Fruit fly (Drosophila melanogaster) whole organism, embryonic: Measurements from ENCODE around the gene Elo68alpha.

Experiments used
- CG11398 ChIP-seq: fragments of 200-800 bp; sonication (Bioruptor generic); optimal IDR thresholded peaks from 2 replicates; lab custom pipeline; 2016; ENCODE audit warnings: missing biosample characterization, missing genetic modification characterization
- CG12236 ChIP-seq: fragments of 200-800 bp; sonication (Bioruptor generic); optimal IDR thresholded peaks from 2 replicates; lab custom pipeline; 2016; ENCODE audit warnings: missing biosample characterization, missing genetic modification characterization
- CG15514 ChIP-seq: fragments of 200-800 bp; sonication (Bioruptor generic); optimal IDR thresholded peaks from 3 replicates; lab custom pipeline; 2017; ENCODE audit warnings: missing biosample characterization, missing genetic modification characterization, mild to moderate bottlenecking, moderate library complexity, missing genetic modification reagents
- CG16813 ChIP-seq: fragments of 200-800 bp; sonication (Bioruptor generic); IDR thresholded peaks from 3 replicates; pipeline ENCODE4 v1.3.6; 2022; ENCODE audit warnings: missing biosample characterization, missing genetic modification characterization; ENCODE audit not compliant: partially characterized antibody
- CG17361 ChIP-seq: fragments of 200-800 bp; sonication (Bioruptor generic); IDR thresholded peaks from 3 replicates; pipeline ENCODE4 v1.3.6; 2022; ENCODE audit warnings: missing biosample characterization, missing genetic modification characterization
- CG18262 ChIP-seq: fragments of 200-800 bp; optimal IDR thresholded peaks from 3 replicates; lab custom pipeline; 2019; ENCODE audit warnings: missing biosample characterization, mild to moderate bottlenecking, missing genetic modification characterization, moderate library complexity
- CG2120 ChIP-seq: fragments of 200-800 bp; sonication (Bioruptor generic); optimal IDR thresholded peaks from 3 replicates; lab custom pipeline; 2016; ENCODE audit warnings: missing biosample characterization, missing genetic modification characterization
- CG2712 ChIP-seq: fragments of 200-800 bp; optimal IDR thresholded peaks from 3 replicates; lab custom pipeline; 2019; ENCODE audit warnings: missing biosample characterization, mild to moderate bottlenecking, missing genetic modification characterization, moderate library complexity
- CG30020 ChIP-seq: fragments of 200-800 bp; optimal IDR thresholded peaks from 2 replicates; lab custom pipeline; 2019; ENCODE audit warnings: missing biosample characterization, mild to moderate bottlenecking, missing genetic modification characterization, moderate library complexity
- CG3281 ChIP-seq: fragments of 200-800 bp; sonication (Bioruptor generic); optimal IDR thresholded peaks from 3 replicates; lab custom pipeline; 2017; ENCODE audit warnings: missing biosample characterization, mild to moderate bottlenecking, missing genetic modification characterization
- CG34224 ChIP-seq: fragments of 200-800 bp; sonication (Bioruptor generic); IDR thresholded peaks from 3 replicates; pipeline ENCODE4 v1.3.6; 2022; ENCODE audit warnings: missing biosample characterization, missing genetic modification characterization; ENCODE audit not compliant: partially characterized antibody
- CG3838 ChIP-seq: fragments of 200-800 bp; sonication (Bioruptor generic); optimal IDR thresholded peaks from 3 replicates; lab custom pipeline; 2016; ENCODE audit warnings: missing biosample characterization, missing genetic modification characterization
- CG5953 ChIP-seq: fragments of 200-800 bp; sonication (Bioruptor generic); IDR thresholded peaks from 2 replicates; pipeline ENCODE4 v1.3.6; 2022; ENCODE audit warnings: missing biosample characterization, missing genetic modification characterization
- CG7372 ChIP-seq: fragments of 200-800 bp; sonication (Bioruptor generic); IDR thresholded peaks from 2 replicates; pipeline ENCODE4 v1.3.6; 2022; ENCODE audit warnings: missing biosample characterization, missing genetic modification characterization
- CHES-1-like ChIP-seq: fragments of 200-800 bp; sonication (Bioruptor generic); optimal IDR thresholded peaks from 2 replicates; lab custom pipeline; 2016; ENCODE audit warnings: missing biosample characterization, missing genetic modification characterization
- D19B ChIP-seq: fragments of 200-800 bp; sonication (Bioruptor generic); optimal IDR thresholded peaks from 2 replicates; lab custom pipeline; 2017; ENCODE audit warnings: missing biosample characterization, mild to moderate bottlenecking, missing genetic modification characterization
- Dfd ChIP-seq, 2 experiments: fragments of >200 bp; optimal IDR thresholded peaks; 2 replicates each; lab custom pipeline; 2017; ENCODE audit warnings: missing biosample characterization in 2 of 2, missing genetic modification characterization in 2 of 2
- Dll ChIP-seq: fragments of 200-800 bp; sonication (Bioruptor generic); IDR thresholded peaks from 4 replicates; pipeline ENCODE4 v1.3.6; 2022; ENCODE audit warnings: missing biosample characterization, missing genetic modification characterization; ENCODE audit not compliant: partially characterized antibody
- Hr3 ChIP-seq: fragments of 200-800 bp; sonication (Bioruptor generic); optimal IDR thresholded peaks from 3 replicates; lab custom pipeline; 2016; ENCODE audit warnings: missing biosample characterization, missing genetic modification characterization
- Jarid2 ChIP-seq: fragments of 200-800 bp; sonication (Bioruptor generic); optimal IDR thresholded peaks from 3 replicates; lab custom pipeline; 2017; ENCODE audit warnings: mild to moderate bottlenecking, missing biosample characterization, missing genetic modification reagents, missing genetic modification characterization
- Lpt ChIP-seq: fragments of >200 bp; optimal IDR thresholded peaks from 2 replicates; lab custom pipeline; 2018; ENCODE audit warnings: missing biosample characterization, missing genetic modification characterization
- Opbp ChIP-seq: fragments of 200-800 bp; sonication (Bioruptor generic); IDR thresholded peaks from 3 replicates; pipeline ENCODE4 v1.3.6; 2022; ENCODE audit warnings: missing biosample characterization, missing genetic modification characterization; ENCODE audit not compliant: partially characterized antibody
- Sry-δ ChIP-seq: fragments of 200-800 bp; sonication (Bioruptor generic); optimal IDR thresholded peaks from 2 replicates; lab custom pipeline; 2016; ENCODE audit warnings: missing biosample characterization, missing genetic modification characterization
- Tbp ChIP-seq: fragments of >200 bp; optimal IDR thresholded peaks from 2 replicates; lab custom pipeline; 2018; ENCODE audit warnings: missing biosample characterization, missing genetic modification characterization
- al ChIP-seq: fragments of 200-800 bp; sonication (Bioruptor generic); IDR thresholded peaks from 2 replicates; pipeline ENCODE4 v1.3.6; 2022; ENCODE audit warnings: missing biosample characterization, missing genetic modification characterization
- cas ChIP-seq: fragments of 200-800 bp; sonication (Bioruptor generic); IDR thresholded peaks from 2 replicates; pipeline ENCODE4 v1.3.6; 2022; ENCODE audit warnings: missing biosample characterization, missing genetic modification characterization
- chif ChIP-seq, 2 experiments: fragments of 200-800 bp; sonication (Bioruptor generic); optimal IDR thresholded peaks; 3 replicates each; lab custom pipeline; 2016; ENCODE audit warnings: missing biosample characterization in 2 of 2, missing genetic modification characterization in 2 of 2
- corto ChIP-seq: fragments of 200-800 bp; sonication (Bioruptor generic); optimal IDR thresholded peaks from 2 replicates; lab custom pipeline; 2016; ENCODE audit warnings: missing biosample characterization, mild to moderate bottlenecking, missing genetic modification characterization, moderate library complexity
- crc ChIP-seq: fragments of 200-800 bp; sonication (Bioruptor generic); optimal IDR thresholded peaks from 2 replicates; lab custom pipeline; 2016; ENCODE audit warnings: missing biosample characterization, missing genetic modification characterization
- dati ChIP-seq: fragments of 200-800 bp; sonication (Bioruptor generic); IDR thresholded peaks from 2 replicates; pipeline ENCODE4 v1.3.6; 2022; ENCODE audit warnings: missing biosample characterization, missing genetic modification characterization
- disco-r ChIP-seq: fragments of 200-800 bp; sonication (Bioruptor generic); optimal IDR thresholded peaks from 2 replicates; lab custom pipeline; 2016; ENCODE audit warnings: missing biosample characterization, missing genetic modification characterization
- dm ChIP-seq: fragments of 200-800 bp; sonication (Bioruptor generic); optimal IDR thresholded peaks from 3 replicates; lab custom pipeline; 2016; ENCODE audit warnings: missing biosample characterization, missing genetic modification characterization
- dpn ChIP-seq, 2 experiments: fragments of 200-800 bp; sonication (Bioruptor generic); optimal IDR thresholded peaks; 3 replicates each; lab custom pipeline; 2016; ENCODE audit warnings: missing biosample characterization in 2 of 2, missing genetic modification characterization in 2 of 2
- dysf ChIP-seq: fragments of 200-800 bp; sonication (Bioruptor generic); IDR thresholded peaks from 3 replicates; pipeline ENCODE4 v1.3.6; 2022; ENCODE audit warnings: missing biosample characterization, missing genetic modification characterization
- gce ChIP-seq: fragments of 200-800 bp; sonication (Bioruptor generic); IDR thresholded peaks from 3 replicates; pipeline ENCODE4 v1.3.6; 2022; ENCODE audit warnings: missing biosample characterization, missing genetic modification characterization
- gcm ChIP-seq: fragments of 200-800 bp; sonication (Bioruptor generic); optimal IDR thresholded peaks from 2 replicates; lab custom pipeline; 2019; ENCODE audit warnings: missing biosample characterization, mild to moderate bottlenecking, missing genetic modification characterization, moderate library complexity
- hb ChIP-seq: fragments of 200-800 bp; sonication (Bioruptor generic); IDR thresholded peaks from 3 replicates; pipeline ENCODE4 v1.3.6; 2022; ENCODE audit warnings: missing biosample characterization, missing genetic modification characterization; ENCODE audit not compliant: partially characterized antibody
- ind ChIP-seq: fragments of 200-800 bp; sonication (Bioruptor generic); optimal IDR thresholded peaks from 3 replicates; lab custom pipeline; 2016; ENCODE audit warnings: missing biosample characterization, missing genetic modification characterization
- lola ChIP-seq, 3 experiments: fragments of >200 bp in 2 of 3; fragments of 200-800 bp in 1 of 3; sonication (Bioruptor generic) in 1 of 3; optimal IDR thresholded peaks; 2 replicates each; lab custom pipeline; 2017 to 2019; ENCODE audit warnings: missing biosample characterization in 3 of 3, missing genetic modification characterization in 3 of 3, mild to moderate bottlenecking in 1 of 3, moderate library complexity in 1 of 3
- maf-S ChIP-seq: fragments of 200-800 bp; sonication (Bioruptor generic); optimal IDR thresholded peaks from 2 replicates; lab custom pipeline; 2016; ENCODE audit warnings: missing biosample characterization, missing genetic modification characterization
- peb ChIP-seq: fragments of 200-800 bp; sonication (Bioruptor generic); IDR thresholded peaks from 2 replicates; pipeline ENCODE4 v1.3.6; 2022; ENCODE audit warnings: missing biosample characterization, missing genetic modification characterization
- salm ChIP-seq: fragments of 200-800 bp; sonication (Bioruptor generic); optimal IDR thresholded peaks from 2 replicates; lab custom pipeline; 2018; ENCODE audit warnings: missing biosample characterization, mild to moderate bottlenecking, missing genetic modification characterization
- sc ChIP-seq, 3 experiments: fragments of >200 bp in 2 of 3; fragments of 200-800 bp in 1 of 3; sonication (Bioruptor generic) in 1 of 3; optimal IDR thresholded peaks; 2 replicates in 2 of 3; 3 replicates in 1 of 3; lab custom pipeline; 2017; ENCODE audit warnings: mild to moderate bottlenecking in 1 of 3, missing biosample characterization in 1 of 3, missing genetic modification characterization in 1 of 3, missing genetic modification reagents in 1 of 3
- seq ChIP-seq: fragments of 200-800 bp; sonication (Bioruptor generic); IDR thresholded peaks from 2 replicates; pipeline ENCODE4 v1.3.6; 2022; ENCODE audit warnings: missing biosample characterization, missing genetic modification characterization
- ttk ChIP-seq: fragments of 200-800 bp; sonication (Bioruptor generic); IDR thresholded peaks from 2 replicates; pipeline ENCODE4 v2.1.2; 2022; ENCODE audit warnings: missing biosample characterization, missing genetic modification characterization
- tup ChIP-seq: fragments of 200-800 bp; sonication (Bioruptor generic); optimal IDR thresholded peaks from 2 replicates; lab custom pipeline; 2016; ENCODE audit warnings: missing biosample characterization, mild to moderate bottlenecking, missing genetic modification characterization, moderate library complexity
- vvl ChIP-seq: fragments of 200-800 bp; sonication (Bioruptor generic); IDR thresholded peaks from 2 replicates; pipeline ENCODE4 v1.3.6; 2022; ENCODE audit warnings: missing biosample characterization, missing genetic modification characterization
- wdn ChIP-seq: fragments of 200-800 bp; sonication (Bioruptor generic); IDR thresholded peaks from 2 replicates; pipeline ENCODE4 v1.3.6; 2022; ENCODE audit warnings: missing biosample characterization, missing genetic modification characterization
- zfh2 ChIP-seq: fragments of 200-800 bp; sonication (Bioruptor generic); optimal IDR thresholded peaks from 2 replicates; lab custom pipeline; 2016; ENCODE audit warnings: missing biosample characterization, missing genetic modification characterization

Gene Elo68alpha

DNA sequence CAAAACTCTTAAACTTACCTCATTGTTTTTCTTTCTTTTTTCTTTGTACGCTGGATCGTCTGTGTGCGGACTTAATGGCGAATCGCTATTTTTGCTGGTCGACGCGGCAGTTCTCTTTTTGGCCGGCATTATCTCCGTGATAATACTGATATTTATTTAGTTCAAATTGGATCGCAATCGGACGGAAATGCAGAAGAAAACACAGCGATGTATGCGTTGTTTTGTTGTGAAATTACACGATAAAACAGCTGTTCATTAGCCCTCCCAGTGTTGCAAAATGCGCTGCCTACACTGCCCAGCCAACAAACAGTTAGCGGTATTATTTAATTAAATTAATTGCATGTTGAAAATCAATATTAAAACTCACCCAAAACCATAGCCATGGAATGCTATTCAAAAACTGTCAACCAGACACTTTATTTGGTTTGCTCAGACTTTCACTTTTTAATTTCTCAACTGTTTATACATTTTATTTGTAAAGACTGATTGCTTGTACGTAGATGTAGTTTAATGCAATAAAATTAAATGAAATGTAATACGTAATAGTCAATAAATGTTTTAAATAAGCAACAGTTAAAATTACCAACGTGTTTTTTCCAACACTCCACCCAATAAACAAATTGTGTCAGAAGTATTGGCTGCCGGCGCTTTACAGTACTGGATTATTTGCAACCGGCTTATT is 4.7 kb downstream of the Elo68alpha start, which contains the start of the genes Irbp18 and APP-BP1 (continued):
- TF ChIP-seq CG3281 (GFP tag; lab: Kevin White, UChicago) (peak; percentile 95), CG18262 (tag; lab: Kevin White, UChicago) (peak; percentile 93), corto (GFP tag; lab: Kevin White, UChicago) (peak; percentile 76), dati (GFP tag; lab: Robert Waterston, UW) (no peak), Opbp (no peak), Tbp (no peak), wdn (GFP tag; lab: Robert Waterston, UW) (peak; percentile 87), CG34224 (GFP tag; lab: Robert Waterston, UW) (no peak), CG2120 (GFP tag; lab: Kevin White, UChicago) (peak; percentile 97), maf-S (GFP tag; lab: Kevin White, UChicago) (peak; percentile 94), CG7372 (GFP tag; lab: Robert Waterston, UW) (peak; percentile 84), al (peak; percentile 89), Sry-δ (GFP tag; lab: Kevin White, UChicago) (peak; percentile 60), CG3838 (GFP tag; lab: Kevin White, UChicago) (peak; percentile 84), lola (GFP tag; optimal IDR thresholded peaks at IDR 0.05; lab: Kevin White, UChicago) (peak in 1 of 3 experiments; percentile 92), Dll (GFP tag; lab: Robert Waterston, UW) (no peak), peb (peak; percentile 83), seq (GFP tag; lab: Robert Waterston, UW) (peak; percentile 87), disco-r (GFP tag; lab: Kevin White, UChicago) (peak; percentile 93), CG15514 (GFP tag; lab: Kevin White, UChicago) (peak; percentile 90), zfh2 (peak; percentile 96), D19B (peak; percentile 86), dm (GFP tag; lab: Kevin White, UChicago) (peak; percentile 86), CG2712 (tag; lab: Kevin White, UChicago) (peak; percentile 93), tup (GFP tag; lab: Kevin White, UChicago) (peak; percentile 92), dysf (GFP tag; lab: Robert Waterston, UW) (peak; percentile 88), CG11398 (peak; percentile 83), CG17361 (GFP tag; lab: Robert Waterston, UW) (peak; percentile 97), dpn (GFP tag; optimal IDR thresholded peaks at IDR 0.05; lab: Kevin White, UChicago) (peak; percentile 93 to 95), gcm (GFP tag; lab: Kevin White, UChicago) (peak; percentile 89), Hr3 (GFP tag; lab: Kevin White, UChicago) (peak; percentile 95), ttk (GFP tag; lab: Robert Waterston, UW) (peak; percentile 75), vvl (peak; percentile 89), Jarid2 (GFP tag; lab: Kevin White, UChicago) (peak; percentile 76), Lpt (no peak), CG30020 (peak; percentile 79), Dfd (GFP tag; optimal IDR thresholded peaks at IDR 0.05; lab: Kevin White, UChicago) (no peak), sc (optimal IDR thresholded peaks at IDR 0.05; lab: Kevin White, UChicago) (no peak), sc (GFP tag; optimal IDR thresholded peaks at IDR 0.05; lab: Kevin White, UChicago) (peak; percentile 90), CG16813 (no peak), CG12236 (GFP tag; lab: Kevin White, UChicago) (peak; percentile 90), crc (peak; percentile 91), cas (GFP tag; lab: Robert Waterston, UW) (peak; percentile 32; the same call in 1 of the 2 replicates), CHES-1-like (GFP tag; lab: Kevin White, UChicago) (peak; percentile 89), ind (GFP tag; lab: Kevin White, UChicago) (peak; percentile 95), chif (GFP tag; optimal IDR thresholded peaks at IDR 0.05; lab: Kevin White, UChicago) (peak; percentile 84 to 95), CG5953 (GFP tag; lab: Robert Waterston, UW) (no peak; the same call in 1 of the 2 replicates), gce (GFP tag; lab: Robert Waterston, UW) (peak; percentile 71; the same call in 2 of the 3 replicates), salm (tag; lab: Kevin White, UChicago) (peak; percentile 78), hb (GFP tag; lab: Robert Waterston, UW) (no peak)
